Worm (Caenorhabditis elegans): Measurements from ENCODE around the gene hmg-12.

The hmg-12 gene

ce11 chrII:11960596-11961217, 44.4 kb downstream of the hmg-12 start (continued):
- no peak for TF ChIP-seq lin-15B (tag; optimal IDR thresholded peaks at IDR 0.05)
- TF ChIP-seq nhr-77 (tag; optimal IDR thresholded peaks at IDR 0.05): peak; percentile 16
- TF ChIP-seq ceh-20 (GFP tag; IDR thresholded peaks at IDR 0.05): peak; percentile 89
- peak; percentile 94 for TF ChIP-seq snpc-1.2 (GFP tag; IDR thresholded peaks at IDR 0.05)
- no peak for TF ChIP-seq ceh-62 (tag; optimal IDR thresholded peaks at IDR 0.05)
- TF ChIP-seq dve-1 (tag; optimal IDR thresholded peaks at IDR 0.05; ENCODE audit: insufficient read depth): peak; percentile 80
- TF ChIP-seq nhr-28 (tag; optimal IDR thresholded peaks at IDR 0.05): peak; percentile 6
- peak; percentile 64 for TF ChIP-seq ceh-32 (tag; optimal IDR thresholded peaks at IDR 0.05; ENCODE audit: poor library complexity)
- peak; percentile 93 for TF ChIP-seq zip-11 (GFP tag; IDR thresholded peaks at IDR 0.05)
- TF ChIP-seq T26A8.4 (GFP tag; IDR thresholded peaks at IDR 0.05): peak; percentile 96
- no peak for TF ChIP-seq snpc-4 (tag; optimal IDR thresholded peaks at IDR 0.05)
- no peak for TF ChIP-seq skn-1 (tag; optimal IDR thresholded peaks at IDR 0.05)

- TF ChIP-seq F37D6.2 (tag; optimal IDR thresholded peaks at IDR 0.05) (no peak), nhr-237 (tag; optimal IDR thresholded peaks at IDR 0.05) (no peak), lin-38 (GFP tag; IDR thresholded peaks at IDR 0.05) (no peak), lin-15B (tag; optimal IDR thresholded peaks at IDR 0.05) (no peak), Y48G9A.11 (GFP tag; IDR thresholded peaks at IDR 0.05) (peak; percentile 59; the same call in 1 of the 2 replicates), spr-1 (tag; optimal IDR thresholded peaks at IDR 0.05) (no peak), nhr-11 (tag; optimal IDR thresholded peaks at IDR 0.05) (no peak), T20F7.1 (GFP tag; optimal IDR thresholded peaks at IDR 0.05) (peak; percentile 51), lin-13 (GFP tag; optimal IDR thresholded peaks at IDR 0.05) (no peak), daf-19 (GFP tag; conservative IDR thresholded peaks at IDR 0.05) (no peak)
These were observed 45.8 kb downstream of the hmg-12 start, which contains the start of the genes W03C9.1 and W03C9.2 for ce11 chrII:11962083-11962482. Gene W03C9.1 (minus strand): TSS chrII:11962128. Gene W03C9.2 (plus strand): TSS chrII:11962368.

ce11 chrII:11963132-11963630, 46.9 kb downstream of the hmg-12 start:
- TF ChIP-seq F10B5.3 (tag; optimal IDR thresholded peaks at IDR 0.05) (no peak), ceh-20 (GFP tag; IDR thresholded peaks at IDR 0.05) (no peak), F44E2.7 (GFP tag; IDR thresholded peaks at IDR 0.05) (no peak), nhr-102 (tag; optimal IDR thresholded peaks at IDR 0.05) (no peak), nhr-76 (tag; optimal IDR thresholded peaks at IDR 0.05) (no peak), zip-2 (tag; optimal IDR thresholded peaks at IDR 0.05) (no peak), egl-27 (tag; optimal IDR thresholded peaks at IDR 0.05) (no peak)

ce11 chrII:11964847-11965246, 48.5 kb downstream of the hmg-12 start:
- no peak for TF ChIP-seq nhr-111 (GFP tag; optimal IDR thresholded peaks at IDR 0.05)
- no peak for TF ChIP-seq egl-27 (tag; optimal IDR thresholded peaks at IDR 0.05)
- peak; percentile 81 for TF ChIP-seq aha-1 (tag)
- peak; percentile 70; the same call in 1 of the 2 replicates for TF ChIP-seq arid-1 (GFP tag; conservative IDR thresholded peaks at IDR 0.05)
- TF ChIP-seq unc-130 (GFP tag; optimal IDR thresholded peaks at IDR 0.05): no peak
- peak; percentile 28 for TF ChIP-seq sdz-12 (GFP tag; optimal IDR thresholded peaks at IDR 0.05)
- TF ChIP-seq ceh-62 (tag; optimal IDR thresholded peaks at IDR 0.05): no peak
- TF ChIP-seq unc-62 (GFP tag; optimal IDR thresholded peaks at IDR 0.05 in 1 of 2): peak in 1 of 2 experiments; percentile 72
- TF ChIP-seq unc-62 (tag; optimal IDR thresholded peaks at IDR 0.05): no peak
- TF ChIP-seq hif-1 (tag; optimal IDR thresholded peaks at IDR 0.05): no peak
- no peak for TF ChIP-seq F44E2.7 (GFP tag; IDR thresholded peaks at IDR 0.05)
- no peak for TF ChIP-seq nhr-25 (tag; optimal IDR thresholded peaks at IDR 0.05; ENCODE audit: borderline replicate concordance, insufficient read depth)
- TF ChIP-seq skn-1 (tag; optimal IDR thresholded peaks at IDR 0.05): no peak
- TF ChIP-seq lin-1 (GFP tag; IDR thresholded peaks at IDR 0.05): peak; percentile 32; the same call in 1 of the 2 replicates
- TF ChIP-seq set-16 (GFP tag; IDR thresholded peaks at IDR 0.05): no peak
- no peak for TF ChIP-seq duxl-1 (tag; optimal IDR thresholded peaks at IDR 0.05; ENCODE audit: poor library complexity)
- 0 out of 2 replicates have a peak, but pooled peaks have one; percentile 38 for TF ChIP-seq egl-43 (GFP tag; IDR thresholded peaks at IDR 0.05)
- no peak for TF ChIP-seq nhr-28 (tag; optimal IDR thresholded peaks at IDR 0.05)
- TF ChIP-seq F26F4.8 (GFP tag; conservative IDR thresholded peaks at IDR 0.05): 0 out of 2 replicates have a peak, but pooled peaks have one; percentile 51
- TF ChIP-seq Y75B8A.6 (GFP tag; IDR thresholded peaks at IDR 0.05): no peak
- no peak for TF ChIP-seq php-3 (GFP tag; IDR thresholded peaks at IDR 0.05)
- TF ChIP-seq zfp-2 (tag; optimal IDR thresholded peaks at IDR 0.05): no peak
- TF ChIP-seq hlh-11 (tag; optimal IDR thresholded peaks at IDR 0.05): peak; percentile 2

Measured in whole organism, L4 larva.